Fruit fly (Drosophila melanogaster) whole organism: ENCODE measurements around the gene CG34461.

Experiments
- psq ChIP-seq: fragments of >200 bp; optimal IDR thresholded peaks from 2 replicates; lab custom pipeline; 2017
- usp ChIP-seq: fragments of >200 bp; optimal IDR thresholded peaks from 2 replicates; lab custom pipeline; 2017; ENCODE audit warnings: missing biosample characterization, missing genetic modification characterization, mixed read lengths

- TF ChIP-seq psq (lab: Kevin White, UChicago) (no peak), usp (GFP tag; lab: Kevin White, UChicago) (no peak)
Observed at dm6 chr3L:8368694-8369344, 43.2 kb downstream of the CG34461 start.
